Fruit fly (Drosophila melanogaster) whole organism, embryonic: ENCODE results near the gene Rab19.

ENCODE experiments used
- CG17612 ChIP-seq: fragments of 200-800 bp; sonication (Bioruptor generic); IDR thresholded peaks from 2 replicates; pipeline ENCODE4 v1.3.6; 2022; ENCODE audit warnings: missing biosample characterization, missing genetic modification characterization
- CG18476 ChIP-seq: fragments of 200-800 bp; sonication (Bioruptor generic); optimal IDR thresholded peaks from 2 replicates; lab custom pipeline; 2016; ENCODE audit warnings: missing biosample characterization, mild to moderate bottlenecking, missing genetic modification characterization
- CG9932 ChIP-seq: fragments of 200-800 bp; sonication (Bioruptor generic); IDR thresholded peaks from 2 replicates; pipeline ENCODE4 v1.3.6; 2022; ENCODE audit warnings: missing biosample characterization, missing genetic modification characterization
- D ChIP-seq, 2 experiments: fragments of 200-800 bp in 1 of 2; fragments of >200 bp in 1 of 2; sonication (Bioruptor generic) in 1 of 2; optimal IDR thresholded peaks; 2 replicates in 1 of 2; 3 replicates in 1 of 2; lab custom pipeline; 2017; ENCODE audit warnings: mild to moderate bottlenecking in 1 of 2, missing biosample characterization in 1 of 2, missing genetic modification characterization in 1 of 2, missing genetic modification reagents in 1 of 2
- Gug ChIP-seq: fragments of 200-800 bp; sonication (Bioruptor generic); IDR thresholded peaks from 4 replicates; pipeline ENCODE4 v1.3.6; 2022; ENCODE audit warnings: missing biosample characterization, missing genetic modification characterization
- Rfx ChIP-seq: fragments of 200-800 bp; sonication (Bioruptor generic); IDR thresholded peaks from 2 replicates; pipeline ENCODE4 v1.3.6; 2022; ENCODE audit warnings: missing biosample characterization, missing genetic modification characterization
- Sry-β ChIP-seq: fragments of 200-800 bp; sonication (Bioruptor generic); optimal IDR thresholded peaks from 2 replicates; lab custom pipeline; 2018; ENCODE audit warnings: missing biosample characterization, mild to moderate bottlenecking, missing genetic modification characterization, moderate library complexity
- en ChIP-seq: fragments of 200-800 bp; sonication (Bioruptor generic); optimal IDR thresholded peaks from 2 replicates; lab custom pipeline; 2016; ENCODE audit warnings: missing biosample characterization, missing genetic modification characterization
- ftz-f1 ChIP-seq: fragments of 200-800 bp; sonication (Bioruptor generic); optimal IDR thresholded peaks from 2 replicates; lab custom pipeline; 2016; ENCODE audit warnings: missing biosample characterization, missing genetic modification characterization
- kay ChIP-seq: fragments of 200-800 bp; sonication (Bioruptor generic); optimal IDR thresholded peaks from 2 replicates; lab custom pipeline; 2016; ENCODE audit warnings: missing biosample characterization, missing genetic modification characterization

DNA sequence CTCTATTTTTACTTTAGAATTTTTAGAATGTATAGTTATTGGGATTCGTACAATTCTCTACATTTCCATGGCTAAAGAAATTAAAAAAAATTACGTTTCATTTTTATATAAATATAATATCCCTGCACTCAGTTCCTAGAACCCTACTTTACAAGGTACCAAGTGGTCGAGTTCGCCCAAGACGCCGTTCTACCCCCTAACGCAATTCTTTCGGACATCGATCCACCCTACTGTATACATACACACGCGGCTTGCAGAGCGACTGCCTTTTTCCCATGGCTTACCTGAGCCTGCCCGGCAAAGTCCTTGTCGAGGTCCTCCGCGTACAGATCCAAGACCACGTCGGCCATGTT is 17.9 kb downstream of the Rab19 start:
- no peak for TF ChIP-seq CG18476 (GFP tag; lab: Kevin White, UChicago)
- peak; percentile 15; the same call in 1 of the 4 replicates for TF ChIP-seq Gug (GFP tag; lab: Robert Waterston, UW)
- TF ChIP-seq Sry-β (GFP tag; lab: Kevin White, UChicago) = no peak
- TF ChIP-seq CG9932 (GFP tag; lab: Robert Waterston, UW) = peak; percentile 56
- TF ChIP-seq ftz-f1 (GFP tag; lab: Kevin White, UChicago) = no peak
- no peak for TF ChIP-seq CG17612 (GFP tag; lab: Robert Waterston, UW)
- TF ChIP-seq en = no peak
- TF ChIP-seq D (optimal IDR thresholded peaks at IDR 0.05; lab: Kevin White, UChicago) = no peak
- no peak for TF ChIP-seq D (GFP tag; optimal IDR thresholded peaks at IDR 0.05; lab: Kevin White, UChicago)
- peak; percentile 45; the same call in 1 of the 2 replicates for TF ChIP-seq Rfx (GFP tag; lab: Robert Waterston, UW)
- no peak for TF ChIP-seq kay (GFP tag; lab: Kevin White, UChicago)
